Fruit fly (Drosophila melanogaster) whole organism, wandering third instar larva: ENCODE data around the gene vers.
A peak's percentile ranks its signal among the peaks of the same experiment; 100 is the strongest.

Experiments
- Abd-B ChIP-seq: fragments of >200 bp; optimal IDR thresholded peaks from 2 replicates; lab custom pipeline; 2017; ENCODE audit warnings: missing biosample characterization, missing genetic modification characterization
- CG32264 ChIP-seq: fragments of 200-800 bp; sonication (Bioruptor generic); optimal IDR thresholded peaks from 2 replicates; lab custom pipeline; 2016; ENCODE audit warnings: missing biosample characterization, missing genetic modification characterization
- CG9705 ChIP-seq: fragments of 200-800 bp; sonication (Bioruptor generic); optimal IDR thresholded peaks from 2 replicates; lab custom pipeline; 2018; ENCODE audit warnings: missing biosample characterization, mild to moderate bottlenecking, missing genetic modification characterization
- CrebA ChIP-seq: fragments of 200-800 bp; sonication (Bioruptor generic); optimal IDR thresholded peaks from 2 replicates; lab custom pipeline; 2016; ENCODE audit warnings: missing biosample characterization, mild to moderate bottlenecking, missing genetic modification characterization, borderline replicate concordance
- Dfd ChIP-seq: fragments of >200 bp; optimal IDR thresholded peaks from 2 replicates; lab custom pipeline; 2017; ENCODE audit warnings: missing biosample characterization, missing genetic modification characterization
- Dif ChIP-seq: fragments of 200-275, 200-300 bp; sonication (Bioruptor generic); optimal IDR thresholded peaks from 2 replicates; lab custom pipeline; 2018; ENCODE audit warnings: missing biosample characterization, missing genetic modification characterization; ENCODE audit not compliant: partially characterized antibody
- GATAd ChIP-seq: sonication (Bioruptor generic); optimal IDR thresholded peaks from 2 replicates; lab custom pipeline; 2016; ENCODE audit warnings: missing biosample characterization, missing genetic modification characterization
- HLH106 ChIP-seq: fragments of 200-800 bp; optimal IDR thresholded peaks from 3 replicates; lab custom pipeline; 2019; ENCODE audit warnings: missing biosample characterization, mild to moderate bottlenecking, missing genetic modification characterization, moderate library complexity
- Hnf4 ChIP-seq: fragments of 200-800 bp; sonication (Bioruptor generic); optimal IDR thresholded peaks from 2 replicates; lab custom pipeline; 2016; ENCODE audit warnings: missing biosample characterization, mild to moderate bottlenecking, missing genetic modification characterization
- Hr78 ChIP-seq: fragments of >200 bp; optimal IDR thresholded peaks from 2 replicates; lab custom pipeline; 2017; ENCODE audit warnings: missing biosample characterization, missing genetic modification characterization
- Hr83 ChIP-seq: fragments of 200-300 bp; sonication (Bioruptor generic); optimal IDR thresholded peaks from 2 replicates; lab custom pipeline; 2016; ENCODE audit warnings: missing biosample characterization, mild to moderate bottlenecking, missing genetic modification characterization, moderate library complexity; ENCODE audit not compliant: poor library complexity, severe bottlenecking
- Mio ChIP-seq: sonication (Bioruptor generic); optimal IDR thresholded peaks from 2 replicates; lab custom pipeline; 2016; ENCODE audit warnings: missing biosample characterization, missing genetic modification characterization
- Myc ChIP-seq: fragments of >200 bp; optimal IDR thresholded peaks from 2 replicates; lab custom pipeline; 2017
- N ChIP-seq: fragments of >200 bp; optimal IDR thresholded peaks from 2 replicates; lab custom pipeline; 2018; ENCODE audit warnings: missing biosample characterization, missing external identifiers, missing genetic modification characterization
- OdsH ChIP-seq: fragments of 200-800 bp; sonication (Bioruptor generic); optimal IDR thresholded peaks from 2 replicates; lab custom pipeline; 2016; ENCODE audit warnings: missing biosample characterization, mild to moderate bottlenecking, missing genetic modification characterization
- Sp1 ChIP-seq: fragments of 200-800 bp; sonication (Bioruptor generic); optimal IDR thresholded peaks from 3 replicates; lab custom pipeline; 2019; ENCODE audit warnings: missing biosample characterization, mild to moderate bottlenecking, missing genetic modification characterization, moderate library complexity
- Vsx2 ChIP-seq: fragments of 200-300, 225-300 bp; sonication (Bioruptor generic); optimal IDR thresholded peaks from 2 replicates; lab custom pipeline; 2018; ENCODE audit warnings: missing biosample characterization, missing genetic modification characterization; ENCODE audit not compliant: partially characterized antibody
- br ChIP-seq: fragments of 200-800 bp; sonication (Bioruptor generic); optimal IDR thresholded peaks from 2 replicates; lab custom pipeline; 2016; ENCODE audit warnings: missing biosample characterization, missing genetic modification characterization
- dl ChIP-seq, 2 experiments: fragments of 175-275, 200-275 bp in 1 of 2; fragments of 200-275 bp in 1 of 2; sonication (Bioruptor generic); optimal IDR thresholded peaks; lab custom pipeline; 2018; ENCODE audit warnings: mild to moderate bottlenecking in 2 of 2, missing biosample characterization in 2 of 2, missing genetic modification characterization in 2 of 2, moderate library complexity in 2 of 2; ENCODE audit not compliant: partially characterized antibody in 2 of 2, insufficient read depth in 1 of 2
- dmrt93B ChIP-seq: fragments of 200-800 bp; sonication (Bioruptor generic); optimal IDR thresholded peaks from 2 replicates; lab custom pipeline; 2018; ENCODE audit warnings: missing biosample characterization, mild to moderate bottlenecking, missing genetic modification characterization
- dsf ChIP-seq: sonication (Bioruptor generic); optimal IDR thresholded peaks from 2 replicates; lab custom pipeline; 2016; ENCODE audit warnings: missing biosample characterization, missing genetic modification characterization, borderline replicate concordance
- ey ChIP-seq: fragments of 200-800 bp; sonication (Bioruptor generic); optimal IDR thresholded peaks from 2 replicates; lab custom pipeline; 2016; ENCODE audit warnings: missing biosample characterization, missing genetic modification characterization
- foxo ChIP-seq, 2 experiments: fragments of 200-800 bp; sonication (Bioruptor generic); optimal IDR thresholded peaks; 2 replicates in 1 of 2; 3 replicates in 1 of 2; lab custom pipeline; 2016 to 2017; ENCODE audit warnings: missing biosample characterization in 2 of 2, missing genetic modification characterization in 2 of 2
- fru ChIP-seq: fragments of 200-800 bp; sonication (Bioruptor generic); optimal IDR thresholded peaks from 3 replicates; lab custom pipeline; 2016; ENCODE audit warnings: missing biosample characterization, mild to moderate bottlenecking, missing genetic modification characterization
- h ChIP-seq: fragments of 200-800 bp; sonication (Bioruptor generic); optimal IDR thresholded peaks from 3 replicates; lab custom pipeline; 2016; ENCODE audit warnings: missing biosample characterization, mild to moderate bottlenecking, missing genetic modification characterization
- jim ChIP-seq: fragments of 175-275, 200-325 bp; sonication (Bioruptor generic); optimal IDR thresholded peaks from 2 replicates; lab custom pipeline; 2016; ENCODE audit warnings: missing biosample characterization, mild to moderate bottlenecking, missing genetic modification characterization
- lola ChIP-seq: fragments of >200 bp; optimal IDR thresholded peaks from 2 replicates; lab custom pipeline; 2017; ENCODE audit warnings: missing biosample characterization, missing genetic modification characterization
- pan ChIP-seq: fragments of >200 bp; optimal IDR thresholded peaks from 2 replicates; lab custom pipeline; 2017
- psq ChIP-seq: fragments of 200-800 bp; sonication (Bioruptor generic); optimal IDR thresholded peaks from 3 replicates; lab custom pipeline; 2017; ENCODE audit warnings: missing biosample characterization, mild to moderate bottlenecking, missing genetic modification characterization, moderate library complexity
- rgr ChIP-seq: fragments of 200-800 bp; sonication (Bioruptor generic); optimal IDR thresholded peaks from 3 replicates; lab custom pipeline; 2016; ENCODE audit warnings: missing biosample characterization, mild to moderate bottlenecking, missing genetic modification characterization
- sage ChIP-seq: fragments of 200-800 bp; sonication (Bioruptor generic); optimal IDR thresholded peaks from 2 replicates; lab custom pipeline; 2016; ENCODE audit warnings: missing biosample characterization, mild to moderate bottlenecking, missing genetic modification characterization
- tai ChIP-seq: sonication (Bioruptor generic); optimal IDR thresholded peaks from 2 replicates; lab custom pipeline; 2016; ENCODE audit warnings: missing biosample characterization, missing genetic modification characterization
- usp ChIP-seq: fragments of >200 bp; optimal IDR thresholded peaks from 2 replicates; lab custom pipeline; 2017; ENCODE audit warnings: missing biosample characterization, missing genetic modification characterization
- woc ChIP-seq: sonication (Bioruptor generic); optimal IDR thresholded peaks from 2 replicates; lab custom pipeline; 2016; ENCODE audit warnings: missing biosample characterization, mild to moderate bottlenecking, missing genetic modification characterization

The vers gene

dm6 chr3L:12083861-12084260 lies 32.0 kb upstream of the vers start:
- peak in 1 of 2 experiments; percentile 41 for TF ChIP-seq foxo (GFP tag; optimal IDR thresholded peaks at IDR 0.05; lab: Kevin White, UChicago)
- no peak for TF ChIP-seq N (GFP tag; lab: Kevin White, UChicago)
- no peak for TF ChIP-seq dl (GFP tag; optimal IDR thresholded peaks at IDR 0.05; lab: Kevin White, UChicago; ENCODE audit: insufficient read depth in 1 of 2, partially characterized antibody in 2 of 2)
- TF ChIP-seq woc (GFP tag; lab: Kevin White, UChicago) = no peak
- peak; percentile 22 for TF ChIP-seq Sp1 (GFP tag; lab: Kevin White, UChicago)
- peak; percentile 37 for TF ChIP-seq h (GFP tag; lab: Kevin White, UChicago)
- TF ChIP-seq Hnf4 (GFP tag; lab: Kevin White, UChicago) = peak; percentile 17
- TF ChIP-seq OdsH (GFP tag; lab: Kevin White, UChicago) = peak; percentile 30
- TF ChIP-seq rgr (GFP tag; lab: Kevin White, UChicago) = peak; percentile 69
- TF ChIP-seq CG32264 = no peak
- TF ChIP-seq Vsx2 (GFP tag; lab: Kevin White, UChicago) = no peak
- peak; percentile 1 for TF ChIP-seq br (GFP tag; lab: Kevin White, UChicago)
- TF ChIP-seq Myc (lab: Kevin White, UChicago) = no peak
- TF ChIP-seq Hr83 (GFP tag; lab: Kevin White, UChicago) = peak; percentile 57
- TF ChIP-seq lola (GFP tag; lab: Kevin White, UChicago) = no peak
- no peak for TF ChIP-seq CrebA
- TF ChIP-seq Hr78 (GFP tag; lab: Kevin White, UChicago) = no peak
- TF ChIP-seq HLH106 = peak; percentile 3
- TF ChIP-seq Abd-B (GFP tag; lab: Kevin White, UChicago) = no peak

dm6 chr3L:12084969-12085690 lies 30.8 kb upstream of the vers start:
- no peak for TF ChIP-seq GATAd (GFP tag; lab: Kevin White, UChicago)
- no peak for TF ChIP-seq dsf (GFP tag; lab: Kevin White, UChicago)
- TF ChIP-seq tai (GFP tag; lab: Kevin White, UChicago) = no peak
- TF ChIP-seq Hr83 (GFP tag; lab: Kevin White, UChicago) = no peak
- no peak for TF ChIP-seq rgr (GFP tag; lab: Kevin White, UChicago)
- TF ChIP-seq CG9705 (GFP tag; lab: Kevin White, UChicago) = no peak
- TF ChIP-seq pan (lab: Kevin White, UChicago) = no peak
- no peak for TF ChIP-seq Hr78 (GFP tag; lab: Kevin White, UChicago)
- no peak for TF ChIP-seq Abd-B (GFP tag; lab: Kevin White, UChicago)
- no peak for TF ChIP-seq N (GFP tag; lab: Kevin White, UChicago)
- TF ChIP-seq Vsx2 (GFP tag; lab: Kevin White, UChicago) = no peak
- no peak for TF ChIP-seq CrebA
- no peak for TF ChIP-seq OdsH (GFP tag; lab: Kevin White, UChicago)
- no peak for TF ChIP-seq HLH106
- no peak for TF ChIP-seq foxo (GFP tag; optimal IDR thresholded peaks at IDR 0.05; lab: Kevin White, UChicago)

dm6 chr3L:12085691-12086078 lies 30.2 kb upstream of the vers start:
- TF ChIP-seq Mio (GFP tag; lab: Kevin White, UChicago) (no peak), fru (GFP tag; lab: Kevin White, UChicago) (no peak), woc (GFP tag; lab: Kevin White, UChicago) (no peak), Dif (GFP tag; lab: Kevin White, UChicago) (no peak), ey (GFP tag; lab: Kevin White, UChicago) (no peak), GATAd (GFP tag; lab: Kevin White, UChicago) (no peak), dmrt93B (GFP tag; lab: Kevin White, UChicago) (no peak), sage (GFP tag; lab: Kevin White, UChicago) (no peak)
- TF ChIP-seq, all 38 proteins: peak for 0

dm6 chr3L:12088326-12088725 lies 27.6 kb upstream of the vers start, which contains the start of gene CG17154:
Gene CG17154 (plus strand): TSS chr3L:12088626.
- TF ChIP-seq OdsH (GFP tag; lab: Kevin White, UChicago) (no peak), br (GFP tag; lab: Kevin White, UChicago) (no peak), pan (lab: Kevin White, UChicago) (no peak), dmrt93B (GFP tag; lab: Kevin White, UChicago) (no peak), usp (GFP tag; lab: Kevin White, UChicago) (no peak), jim (GFP tag; lab: Kevin White, UChicago) (no peak), Abd-B (GFP tag; lab: Kevin White, UChicago) (no peak), N (GFP tag; lab: Kevin White, UChicago) (no peak), Dif (GFP tag; lab: Kevin White, UChicago) (no peak), Dfd (no peak), Mio (GFP tag; lab: Kevin White, UChicago) (no peak), h (GFP tag; lab: Kevin White, UChicago) (no peak), psq (GFP tag; lab: Kevin White, UChicago) (no peak), sage (GFP tag; lab: Kevin White, UChicago) (no peak), woc (GFP tag; lab: Kevin White, UChicago) (no peak), lola (GFP tag; lab: Kevin White, UChicago) (no peak)
